Worm (Caenorhabditis elegans) whole organism, L4 larva: Measurements from ENCODE around the gene F11D5.5.

ENCODE experiments used
- D1046.2 ChIP-seq: fragments of 200-800 bp; sonication (Bioruptor generic); IDR thresholded peaks from 2 replicates; pipeline ENCODE4 v1.3.6; 2022; ENCODE audit warnings: missing genetic modification characterization, missing compliant biosample characterization
- F26F4.8 ChIP-seq: fragments of 200-800 bp; sonication (Bioruptor generic); conservative IDR thresholded peaks from 2 replicates; pipeline ENCODE4 v1.3.6; 2022; ENCODE audit warnings: missing genetic modification characterization, missing compliant biosample characterization
- duxl-1 ChIP-seq: sonication (generic microtip); optimal IDR thresholded peaks from 2 replicates; lab custom pipeline; 2016; ENCODE audit warnings: mild to moderate bottlenecking, missing genetic modification characterization, moderate library complexity, missing compliant biosample characterization; ENCODE audit not compliant: poor library complexity
- egl-27 ChIP-seq: sonication (generic microtip); optimal IDR thresholded peaks from 3 replicates; lab custom pipeline; 2017; ENCODE audit warnings: missing biosample characterization, missing genetic modification reagents, missing genetic modification characterization
- hif-1 ChIP-seq, 2 experiments: sonication (generic microtip); optimal IDR thresholded peaks; 2 replicates each; lab custom pipeline; 2016 to 2017; ENCODE audit warnings: missing compliant biosample characterization in 2 of 2, missing genetic modification characterization in 2 of 2, missing genetic modification reagents in 2 of 2, missing genotype in 2 of 2, mild to moderate bottlenecking in 1 of 2
- skn-1 ChIP-seq: fragments of 150-350 bp; optimal IDR thresholded peaks from 2 replicates; lab custom pipeline; 2014; ENCODE audit warnings: missing biosample characterization, missing genetic modification characterization
- snpc-4 ChIP-seq: fragments of 150-350 bp; optimal IDR thresholded peaks from 2 replicates; lab custom pipeline; 2014; ENCODE audit warnings: missing biosample characterization, missing genetic modification characterization

- no peak for TF ChIP-seq F26F4.8 (GFP tag; lab: Robert Waterston, UW)
- no peak for TF ChIP-seq D1046.2 (GFP tag; lab: Robert Waterston, UW)
- TF ChIP-seq duxl-1 (tag; lab: Kevin White, UChicago) = no peak
- no peak for TF ChIP-seq snpc-4 (tag; lab: Kevin White, UChicago)
- no peak for TF ChIP-seq hif-1 (tag; optimal IDR thresholded peaks at IDR 0.05; lab: Kevin White, UChicago)
- no peak for TF ChIP-seq egl-27 (tag; lab: Kevin White, UChicago)
- no peak for TF ChIP-seq skn-1 (tag; lab: Kevin White, UChicago)
Measured at ce11 chrX:3296182-3296581, 5.7 kb upstream of the F11D5.5 start, which contains the start of gene K09C4.2.
